Worm (Caenorhabditis elegans): ENCODE results near the gene fil-1.

DNA sequence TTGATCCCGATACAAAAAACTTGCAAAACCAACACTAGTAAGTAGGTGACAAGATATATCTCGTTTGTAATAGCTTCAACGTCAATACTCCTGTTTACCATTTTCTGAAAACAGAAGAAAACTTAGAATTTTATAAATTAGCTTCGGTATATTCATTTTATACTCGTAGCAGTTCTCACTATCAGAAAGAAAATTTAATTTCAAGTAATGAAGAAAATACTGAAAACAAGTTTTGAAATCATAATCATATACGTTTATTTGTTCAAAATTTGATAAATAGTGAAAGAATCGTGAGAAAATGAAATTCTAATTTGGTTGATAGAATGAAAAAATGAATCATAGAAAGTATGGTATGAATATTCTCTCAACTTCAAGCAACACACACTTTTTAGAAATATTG lies 39.0 kb upstream of the fil-1 start, which contains the start of gene C30G7.5:
- TF ChIP-seq fos-1 (tag; optimal IDR thresholded peaks at IDR 0.05): no peak
- TF ChIP-seq ztf-4 (tag; optimal IDR thresholded peaks at IDR 0.05): no peak
- TF ChIP-seq blmp-1 (tag; optimal IDR thresholded peaks at IDR 0.05; ENCODE audit: insufficient read depth): no peak
- TF ChIP-seq ama-1 (optimal IDR thresholded peaks at IDR 0.05): no peak
- TF ChIP-seq mdl-1 (tag; optimal IDR thresholded peaks at IDR 0.05): no peak
- no peak for TF ChIP-seq skn-1 (tag; optimal IDR thresholded peaks at IDR 0.05)
- no peak for TF ChIP-seq zag-1 (tag; optimal IDR thresholded peaks at IDR 0.05)
- TF ChIP-seq nhr-6 (tag; optimal IDR thresholded peaks at IDR 0.05): no peak
- no peak for TF ChIP-seq ceh-16 (tag; optimal IDR thresholded peaks at IDR 0.05)
- no peak for TF ChIP-seq lin-13 (GFP tag; optimal IDR thresholded peaks at IDR 0.05)

Data from whole organism, L2 larva.